Worm (Caenorhabditis elegans): ENCODE measurements around the gene C02H6.1.
"Not testable (repeated sequence)": the region's sequence is repeated elsewhere in the genome, so short reads cannot be mapped to it uniquely, and the experiment has no call there.

Gene C02H6.1

ce11 chrV:7379384-7379783, 10.3 kb downstream of the C02H6.1 start, which contains the start of gene srsx-24:
Gene srsx-24 (minus strand): TSS chrV:7379484.
- TF ChIP-seq unc-62 (GFP tag; optimal IDR thresholded peaks at IDR 0.05), result no peak

- no peak for TF ChIP-seq unc-62 (GFP tag; optimal IDR thresholded peaks at IDR 0.05)
Measured at ce11 chrV:7374090-7374489, 15.6 kb downstream of the C02H6.1 start, which contains the start of gene srx-56. Gene srx-56 (plus strand): TSS chrV:7374390.

- no peak for TF ChIP-seq unc-62 (GFP tag; optimal IDR thresholded peaks at IDR 0.05)
Measured at ce11 chrV:7369578-7369977, 20.1 kb downstream of the C02H6.1 start, which contains the start of gene srj-14. Gene srj-14 (plus strand): TSS chrV:7369708.

- no peak for TF ChIP-seq unc-62 (GFP tag; optimal IDR thresholded peaks at IDR 0.05)
Measured at ce11 chrV:7364951-7365350, 24.7 kb downstream of the C02H6.1 start, which contains the start of gene exc-13. Gene exc-13 (plus strand): TSS chrV:7365251.

ce11 chrV:7364059-7364458, 25.6 kb downstream of the C02H6.1 start, which contains the start of gene cyp-35A2:
Gene cyp-35A2 (minus strand): TSS chrV:7364182.
- no peak for TF ChIP-seq unc-62 (GFP tag; optimal IDR thresholded peaks at IDR 0.05)

- TF ChIP-seq unc-62 (GFP tag; optimal IDR thresholded peaks at IDR 0.05), result no peak
Measured at ce11 chrV:7361673-7362072, 28.0 kb downstream of the C02H6.1 start, which contains the start of gene cyp-35A1. Gene cyp-35A1 (minus strand): TSS chrV:7361773.

- TF ChIP-seq unc-62 (GFP tag; optimal IDR thresholded peaks at IDR 0.05), result no peak
Measured at ce11 chrV:7357132-7357531, 32.5 kb downstream of the C02H6.1 start, which contains the start of gene C03G6.6. Gene C03G6.6 (plus strand): TSS chrV:7357432.

ce11 chrV:7356684-7357083, 33.0 kb downstream of the C02H6.1 start, which contains the start of gene C03G6.21:
Gene C03G6.21 (minus strand): TSS chrV:7356784.
- no peak for TF ChIP-seq unc-62 (GFP tag; optimal IDR thresholded peaks at IDR 0.05)

- TF ChIP-seq unc-62 (GFP tag; optimal IDR thresholded peaks at IDR 0.05), result no peak
Measured at ce11 chrV:7355464-7355863, 34.2 kb downstream of the C02H6.1 start, which contains the start of gene tag-293. Gene tag-293 (minus strand): TSS chrV:7355564.

ce11 chrV:7353602-7354001, 36.1 kb downstream of the C02H6.1 start:
- TF ChIP-seq unc-62 (GFP tag; optimal IDR thresholded peaks at IDR 0.05), result no peak

ce11 chrV:7352186-7353053, 37.3 kb downstream of the C02H6.1 start, which contains the start of the genes srh-231 and srh-275:
Gene srh-231 (minus strand): TSS chrV:7352236.
Gene srh-275 (plus strand): TSS chrV:7353003.
- TF ChIP-seq unc-62 (GFP tag; optimal IDR thresholded peaks at IDR 0.05), result no peak

- no peak for TF ChIP-seq unc-62 (GFP tag; optimal IDR thresholded peaks at IDR 0.05)
Measured at ce11 chrV:7349541-7349940, 40.1 kb downstream of the C02H6.1 start, which contains the start of gene nhr-149. Gene nhr-149 (minus strand): TSS chrV:7349641.

ce11 chrV:7345494-7345893, 44.2 kb downstream of the C02H6.1 start, which contains the start of gene nhr-147:
Gene nhr-147 (plus strand): TSS chrV:7345794.
- not testable (repeated sequence) for TF ChIP-seq unc-62 (GFP tag; optimal IDR thresholded peaks at IDR 0.05)

ce11 chrV:7343522-7343921, 46.1 kb downstream of the C02H6.1 start, which contains the start of gene srh-244:
Gene srh-244 (plus strand): TSS chrV:7343822.
- TF ChIP-seq unc-62 (GFP tag; optimal IDR thresholded peaks at IDR 0.05), result no peak

ce11 chrV:7341942-7342341, 47.7 kb downstream of the C02H6.1 start, which contains the start of the genes nhr-263 and nhr-148:
Gene nhr-263 (minus strand): TSS chrV:7342042.
Gene nhr-148 (plus strand): TSS chrV:7342156.
- no peak for TF ChIP-seq unc-62 (GFP tag; optimal IDR thresholded peaks at IDR 0.05)

- TF ChIP-seq unc-62 (GFP tag; optimal IDR thresholded peaks at IDR 0.05), result no peak
Measured at ce11 chrV:7339831-7340230, 49.8 kb downstream of the C02H6.1 start, which contains the start of gene srh-187. Gene srh-187 (minus strand): TSS chrV:7339931.

All from whole organism, dauer.